Worm (Caenorhabditis elegans) whole organism, L4 larva: ENCODE data around the gene srd-56.

Experiments
- F10B5.3 ChIP-seq: sonication (generic microtip); optimal IDR thresholded peaks from 2 replicates; lab custom pipeline; 2016; ENCODE audit warnings: mild to moderate bottlenecking, missing genetic modification characterization, missing compliant biosample characterization
- F44E2.7 ChIP-seq: fragments of 200-800 bp; sonication (Bioruptor generic); IDR thresholded peaks from 2 replicates; pipeline ENCODE4 v2.1.2; 2022; ENCODE audit warnings: missing genetic modification characterization, missing compliant biosample characterization
- F49E8.2 ChIP-seq: sonication (generic microtip); optimal IDR thresholded peaks from 2 replicates; lab custom pipeline; 2016; ENCODE audit warnings: missing compliant biosample characterization, mild to moderate bottlenecking, missing genetic modification characterization, borderline replicate concordance
- T26A8.4 ChIP-seq: fragments of 200-800 bp; sonication (Bioruptor generic); IDR thresholded peaks from 2 replicates; pipeline ENCODE4 v1.3.6; 2022; ENCODE audit warnings: missing genetic modification characterization, missing compliant biosample characterization
- ZK337.2 ChIP-seq: fragments of 200-800 bp; sonication (Bioruptor generic); IDR thresholded peaks from 2 replicates; pipeline ENCODE4 v1.3.6; 2022; ENCODE audit warnings: missing genetic modification reagents, missing genetic modification characterization, missing compliant biosample characterization
- ZK546.5 ChIP-seq, 2 experiments: sonication (generic microtip); optimal IDR thresholded peaks; 2 replicates each; lab custom pipeline; 2017; ENCODE audit warnings: missing biosample characterization in 2 of 2, missing genetic modification characterization in 2 of 2
- aha-1 ChIP-seq: fragments of 150-350 bp; peaks from one replicate; lab custom pipeline; 2014; ENCODE audit warnings: missing biosample characterization, missing genetic modification characterization
- arid-1 ChIP-seq: fragments of 200-800 bp; sonication (Bioruptor generic); conservative IDR thresholded peaks from 2 replicates; pipeline ENCODE4 v1.3.6; 2022; ENCODE audit warnings: missing genetic modification reagents, missing genetic modification characterization, missing compliant biosample characterization
- ceh-28 ChIP-seq: fragments of 150-350 bp; optimal IDR thresholded peaks from 2 replicates; lab custom pipeline; 2014; ENCODE audit warnings: missing biosample characterization, missing genetic modification reagents, missing genetic modification characterization
- cey-2 ChIP-seq: sonication (generic microtip); optimal IDR thresholded peaks from 3 replicates; lab custom pipeline; 2017; ENCODE audit warnings: missing genetic modification characterization, mild to moderate bottlenecking, missing compliant biosample characterization, antibody characterized with exemption, borderline replicate concordance; ENCODE audit not compliant: insufficient read depth
- daf-19 ChIP-seq: fragments of 200-800 bp; sonication (Bioruptor generic); conservative IDR thresholded peaks from 2 replicates; pipeline ENCODE4 v1.3.6; 2022; ENCODE audit warnings: missing genetic modification characterization, missing compliant biosample characterization
- dmd-6 ChIP-seq: fragments of 200-800 bp; sonication (Bioruptor generic); IDR thresholded peaks from 2 replicates; pipeline ENCODE4 v1.3.6; 2022; ENCODE audit warnings: missing genetic modification reagents, missing genetic modification characterization, missing compliant biosample characterization
- dmd-8 ChIP-seq: fragments of 200-800 bp; sonication (Bioruptor generic); IDR thresholded peaks from 2 replicates; pipeline ENCODE4 v1.3.6; 2022; ENCODE audit warnings: missing genetic modification characterization, missing compliant biosample characterization
- dmd-9 ChIP-seq: fragments of 200-800 bp; sonication (Bioruptor generic); IDR thresholded peaks from 2 replicates; pipeline ENCODE4 v1.3.6; 2022; ENCODE audit warnings: missing genetic modification reagents, missing genetic modification characterization, missing compliant biosample characterization
- duxl-1 ChIP-seq: sonication (generic microtip); optimal IDR thresholded peaks from 2 replicates; lab custom pipeline; 2016; ENCODE audit warnings: mild to moderate bottlenecking, missing genetic modification characterization, moderate library complexity, missing compliant biosample characterization; ENCODE audit not compliant: poor library complexity
- egl-27 ChIP-seq: sonication (generic microtip); optimal IDR thresholded peaks from 3 replicates; lab custom pipeline; 2017; ENCODE audit warnings: missing biosample characterization, missing genetic modification reagents, missing genetic modification characterization
- fkh-10 ChIP-seq: fragments of 150-350 bp; optimal IDR thresholded peaks from 2 replicates; lab custom pipeline; 2014; ENCODE audit warnings: missing biosample characterization, missing genetic modification reagents, missing genetic modification characterization
- hif-1 ChIP-seq, 2 experiments: sonication (generic microtip); optimal IDR thresholded peaks; 2 replicates each; lab custom pipeline; 2016 to 2017; ENCODE audit warnings: missing compliant biosample characterization in 2 of 2, missing genetic modification characterization in 2 of 2, missing genetic modification reagents in 2 of 2, missing genotype in 2 of 2, mild to moderate bottlenecking in 1 of 2
- hmg-1.1 ChIP-seq: fragments of 200-800 bp; sonication (Bioruptor generic); IDR thresholded peaks from 2 replicates; pipeline ENCODE4 v1.3.6; 2022; ENCODE audit warnings: missing genetic modification reagents, missing genetic modification characterization, missing compliant biosample characterization
- lim-7 ChIP-seq: fragments of 200-800 bp; sonication (Bioruptor generic); IDR thresholded peaks from 2 replicates; pipeline ENCODE4 v1.3.6; 2022; ENCODE audit warnings: missing genetic modification characterization, missing compliant biosample characterization
- lin-13 ChIP-seq: fragments of 150-350 bp; optimal IDR thresholded peaks from 2 replicates; lab custom pipeline; 2014; ENCODE audit warnings: missing biosample characterization, missing genetic modification reagents, missing genetic modification characterization
- lin-15B ChIP-seq: fragments of 150-350 bp; sonication (generic microtip); optimal IDR thresholded peaks from 3 replicates; lab custom pipeline; 2014; ENCODE audit warnings: missing biosample characterization, missing genetic modification characterization
- lin-29 ChIP-seq: fragments of 200-800 bp; sonication (Bioruptor generic); IDR thresholded peaks from 2 replicates; pipeline ENCODE4 v1.3.6; 2022; ENCODE audit warnings: missing genetic modification reagents, missing genetic modification characterization, missing compliant biosample characterization
- lin-39 ChIP-seq: fragments of 150-350 bp; optimal IDR thresholded peaks from 2 replicates; lab custom pipeline; 2014; ENCODE audit warnings: missing biosample characterization, missing genetic modification reagents, missing genetic modification characterization
- lir-3 ChIP-seq: sonication (generic microtip); optimal IDR thresholded peaks from 2 replicates; lab custom pipeline; 2016; ENCODE audit warnings: mild to moderate bottlenecking, missing genetic modification characterization, missing compliant biosample characterization
- lsy-2 ChIP-seq, 2 experiments: fragments of 150-350 bp in 1 of 2; sonication (generic microtip) in 1 of 2; optimal IDR thresholded peaks; 2 replicates each; lab custom pipeline; 2014 to 2017; ENCODE audit warnings: missing biosample characterization in 2 of 2, missing genetic modification characterization in 2 of 2
- mep-1 ChIP-seq: fragments of 150-350 bp; sonication (generic microtip); optimal IDR thresholded peaks from 3 replicates; lab custom pipeline; 2014; ENCODE audit warnings: missing biosample characterization, missing genetic modification characterization
- mxl-2 ChIP-seq: fragments of 200-800 bp; sonication (Bioruptor generic); conservative IDR thresholded peaks from 2 replicates; pipeline ENCODE4 v1.3.6; 2022; ENCODE audit warnings: missing genetic modification reagents, missing genetic modification characterization, missing compliant biosample characterization
- mxl-3 ChIP-seq: fragments of 200-800 bp; sonication (Bioruptor generic); optimal IDR thresholded peaks from 2 replicates; lab custom pipeline; 2018; ENCODE audit warnings: mild to moderate bottlenecking, missing genetic modification characterization, missing compliant biosample characterization
- nhr-10 ChIP-seq: fragments of 150-350 bp; optimal IDR thresholded peaks from 2 replicates; lab custom pipeline; 2014; ENCODE audit warnings: missing biosample characterization, missing genetic modification characterization
- nhr-111 ChIP-seq: fragments of 200-800 bp; sonication (Bioruptor generic); optimal IDR thresholded peaks from 2 replicates; lab custom pipeline; 2018; ENCODE audit warnings: mild to moderate bottlenecking, missing genetic modification characterization, missing compliant biosample characterization
- nhr-237 ChIP-seq: sonication (generic microtip); optimal IDR thresholded peaks from 2 replicates; lab custom pipeline; 2017; ENCODE audit warnings: missing biosample characterization, missing genetic modification characterization
- nhr-25 ChIP-seq: sonication (generic microtip); optimal IDR thresholded peaks from 2 replicates; lab custom pipeline; 2017; ENCODE audit warnings: missing genetic modification characterization, mild to moderate bottlenecking, missing compliant biosample characterization, antibody characterized with exemption, moderate library complexity, borderline replicate concordance; ENCODE audit not compliant: insufficient read depth
- nhr-48 ChIP-seq: sonication (generic microtip); optimal IDR thresholded peaks from 2 replicates; lab custom pipeline; 2016; ENCODE audit warnings: mild to moderate bottlenecking, missing genetic modification characterization, missing compliant biosample characterization
- nhr-6 ChIP-seq: fragments of 150-350 bp; optimal IDR thresholded peaks from 2 replicates; lab custom pipeline; 2014; ENCODE audit warnings: missing biosample characterization, missing genetic modification characterization
- nhr-76 ChIP-seq: fragments of 150-350 bp; optimal IDR thresholded peaks from 2 replicates; lab custom pipeline; 2014; ENCODE audit warnings: missing biosample characterization, missing genetic modification characterization
- nhr-77 ChIP-seq: fragments of 150-350 bp; optimal IDR thresholded peaks from 2 replicates; lab custom pipeline; 2014; ENCODE audit warnings: missing biosample characterization, missing genetic modification characterization
- pqm-1 ChIP-seq: sonication (generic microtip); optimal IDR thresholded peaks from 2 replicates; lab custom pipeline; 2017; ENCODE audit warnings: missing biosample characterization, missing genetic modification characterization
- rbr-2 ChIP-seq: sonication (generic microtip); optimal IDR thresholded peaks from 2 replicates; lab custom pipeline; 2016; ENCODE audit warnings: missing genotype, missing genetic modification characterization, missing compliant biosample characterization
- spr-1 ChIP-seq: sonication (generic microtip); optimal IDR thresholded peaks from 2 replicates; lab custom pipeline; 2016; ENCODE audit warnings: mild to moderate bottlenecking, missing genetic modification characterization, missing compliant biosample characterization
- spr-3 ChIP-seq: fragments of 200-800 bp; sonication (Bioruptor generic); optimal IDR thresholded peaks from 2 replicates; lab custom pipeline; 2018; ENCODE audit warnings: mild to moderate bottlenecking, missing genetic modification characterization, missing compliant biosample characterization
- tra-1 ChIP-seq: fragments of 200-800 bp; sonication (Bioruptor generic); IDR thresholded peaks from 2 replicates; pipeline ENCODE4 v1.3.6; 2022; ENCODE audit warnings: missing genetic modification reagents, missing genetic modification characterization, missing compliant biosample characterization
- unc-130 ChIP-seq: sonication (generic microtip); optimal IDR thresholded peaks from 2 replicates; lab custom pipeline; 2016; ENCODE audit warnings: missing genetic modification reagents, missing genetic modification characterization, missing compliant biosample characterization
- vab-7 ChIP-seq: fragments of 200-800 bp; sonication (Bioruptor generic); IDR thresholded peaks from 2 replicates; pipeline ENCODE4 v1.3.6; 2022; ENCODE audit warnings: missing genetic modification reagents, missing genetic modification characterization, missing compliant biosample characterization
- zag-1 ChIP-seq: fragments of 150-350 bp; optimal IDR thresholded peaks from 2 replicates; lab custom pipeline; 2014; ENCODE audit warnings: missing biosample characterization, missing genetic modification characterization
- zfp-3 ChIP-seq: fragments of 200-800 bp; sonication (Bioruptor generic); conservative IDR thresholded peaks from 2 replicates; pipeline ENCODE4 v1.3.6; 2022; ENCODE audit warnings: missing genetic modification reagents, missing genetic modification characterization, missing compliant biosample characterization
- zip-11 ChIP-seq: fragments of 200-800 bp; sonication (Bioruptor generic); IDR thresholded peaks from 2 replicates; pipeline ENCODE4 v1.3.6; 2022; ENCODE audit warnings: missing genetic modification characterization, missing compliant biosample characterization
- zip-2 ChIP-seq: fragments of 150-350 bp; optimal IDR thresholded peaks from 2 replicates; lab custom pipeline; 2014; ENCODE audit warnings: missing biosample characterization, missing genetic modification characterization
- ztf-11 ChIP-seq: fragments of 150-350 bp; optimal IDR thresholded peaks from 2 replicates; lab custom pipeline; 2014; ENCODE audit warnings: missing biosample characterization, missing genetic modification characterization
- ztf-7 ChIP-seq: fragments of 150-350 bp; optimal IDR thresholded peaks from 2 replicates; lab custom pipeline; 2014; ENCODE audit warnings: missing biosample characterization, missing genetic modification characterization

Gene srd-56

DNA sequence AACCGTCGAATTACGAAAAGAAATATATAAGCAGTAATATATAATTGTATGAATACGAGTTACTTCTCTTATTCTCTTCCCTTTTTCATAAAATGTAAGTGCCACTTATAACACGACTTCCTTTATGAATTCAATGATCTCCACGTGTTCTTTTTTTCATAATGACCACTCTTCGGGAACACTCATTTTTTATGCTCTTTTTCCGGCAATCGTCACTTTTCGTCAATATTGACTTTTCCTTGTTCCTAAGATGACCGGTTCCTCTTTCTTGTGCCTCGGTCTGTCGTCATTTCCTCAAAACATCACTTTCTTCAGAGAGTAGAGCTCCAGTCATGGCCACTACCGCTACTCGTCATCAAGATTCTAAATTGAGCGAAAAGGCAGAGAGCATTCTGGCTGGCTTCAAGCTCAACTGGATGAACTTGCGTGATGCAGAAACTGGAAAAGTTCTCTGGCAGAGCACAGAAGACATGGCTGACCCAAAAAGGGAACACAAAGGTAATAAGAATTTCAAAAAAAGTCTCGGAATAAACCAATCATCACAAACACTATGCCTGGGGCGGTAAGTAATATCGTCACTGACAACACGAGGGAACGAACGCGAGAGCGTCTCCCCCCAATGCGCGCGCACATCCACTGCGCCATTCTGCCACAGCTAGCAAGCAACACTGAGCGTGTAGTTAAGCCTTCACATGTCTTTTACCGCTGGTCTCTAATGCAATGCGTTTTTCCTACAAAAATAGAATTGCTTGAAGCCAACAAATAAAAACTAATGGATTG is 19.3 kb downstream of the srd-56 start, which contains the start of gene pdl-1 (continued):
- no peak for TF ChIP-seq egl-27 (tag; lab: Kevin White, UChicago)
- no peak for TF ChIP-seq ZK546.5 (tag; optimal IDR thresholded peaks at IDR 0.05; lab: Kevin White, UChicago)
- TF ChIP-seq T26A8.4 = peak; percentile 93
- TF ChIP-seq lin-15B (tag; lab: Kevin White, UChicago) = no peak
- peak; percentile 99 for TF ChIP-seq lim-7 (GFP tag; lab: Robert Waterston, UW)
- peak; percentile 80 for TF ChIP-seq mep-1
- peak; percentile 73 for TF ChIP-seq dmd-6 (GFP tag; lab: Robert Waterston, UW)
- TF ChIP-seq nhr-10 (tag; lab: Kevin White, UChicago) = no peak
- TF ChIP-seq pqm-1 (tag; lab: Kevin White, UChicago) = no peak
- TF ChIP-seq lin-29 (GFP tag; lab: Robert Waterston, UW) = peak; percentile 70
- peak; percentile 97 for TF ChIP-seq dmd-8 (GFP tag; lab: Robert Waterston, UW)
- peak; percentile 76 for TF ChIP-seq F49E8.2 (tag; lab: Kevin White, UChicago)
- no peak for TF ChIP-seq ceh-28
- TF ChIP-seq ztf-11 (tag; lab: Kevin White, UChicago) = no peak
- peak; percentile 81 for TF ChIP-seq dmd-9 (GFP tag; lab: Robert Waterston, UW)
- peak; percentile 69 for TF ChIP-seq F10B5.3 (tag; lab: Kevin White, UChicago)
- TF ChIP-seq nhr-76 (tag; lab: Kevin White, UChicago) = no peak
- peak; percentile 94 for TF ChIP-seq arid-1 (GFP tag; lab: Robert Waterston, UW)
- TF ChIP-seq vab-7 = peak; percentile 96
- no peak for TF ChIP-seq cey-2 (tag; lab: Kevin White, UChicago)
- peak; percentile 83 for TF ChIP-seq duxl-1 (tag; lab: Kevin White, UChicago)
- peak; percentile 84 for TF ChIP-seq rbr-2 (tag; lab: Kevin White, UChicago)
- TF ChIP-seq ZK337.2 = peak; percentile 81
- peak; percentile 55; the same call in 1 of the 2 replicates for TF ChIP-seq zip-11 (GFP tag; lab: Robert Waterston, UW)
- peak; percentile 96 for TF ChIP-seq daf-19 (GFP tag; lab: Robert Waterston, UW)
- TF ChIP-seq hmg-1.1 (GFP tag; lab: Robert Waterston, UW) = peak; percentile 95
- peak; percentile 40 for TF ChIP-seq ztf-7 (tag; lab: Kevin White, UChicago)
- peak; percentile 57 for TF ChIP-seq unc-130 (GFP tag; lab: Kevin White, UChicago)
- peak; percentile 91 for TF ChIP-seq nhr-111 (GFP tag; lab: Kevin White, UChicago)
- peak; percentile 94 for TF ChIP-seq lir-3 (tag; lab: Kevin White, UChicago)
- peak in 1 of 2 experiments; percentile 72 for TF ChIP-seq lsy-2 (tag; optimal IDR thresholded peaks at IDR 0.05; lab: Kevin White, UChicago)
- TF ChIP-seq lin-13 = peak; percentile 62
- TF ChIP-seq nhr-6 = peak; percentile 46
- peak; percentile 15 for TF ChIP-seq nhr-25 (tag; lab: Kevin White, UChicago)
- TF ChIP-seq aha-1 (tag; lab: Kevin White, UChicago) = peak; percentile 67
- peak in 1 of 2 experiments; percentile 69 for TF ChIP-seq hif-1 (tag; optimal IDR thresholded peaks at IDR 0.05; lab: Kevin White, UChicago)
- peak; percentile 40 for TF ChIP-seq nhr-77
- TF ChIP-seq nhr-237 (tag; lab: Kevin White, UChicago) = no peak
- peak; percentile 63; the same call in 1 of the 2 replicates for TF ChIP-seq zfp-3 (GFP tag; lab: Robert Waterston, UW)
- no peak; the same call in 1 of the 2 replicates for TF ChIP-seq mxl-2
- TF ChIP-seq nhr-48 (tag; lab: Kevin White, UChicago) = peak; percentile 76
- no peak for TF ChIP-seq lin-39 (tag; lab: Kevin White, UChicago)
- peak; percentile 78 for TF ChIP-seq spr-1 (tag; lab: Kevin White, UChicago)
- no peak for TF ChIP-seq zag-1 (tag; lab: Kevin White, UChicago)
- peak; percentile 82 for TF ChIP-seq tra-1
- peak; percentile 94 for TF ChIP-seq F44E2.7
- TF ChIP-seq mxl-3 (GFP tag; lab: Kevin White, UChicago) = peak; percentile 53
- TF ChIP-seq zip-2 (tag; lab: Kevin White, UChicago) = peak; percentile 73
- TF ChIP-seq fkh-10 (GFP tag; lab: Kevin White, UChicago) = no peak
- TF ChIP-seq spr-3 (GFP tag; lab: Kevin White, UChicago) = peak; percentile 77
